Worm (Caenorhabditis elegans) whole organism, young adult: Measurements from ENCODE around the gene popl-1.

Experiments
- B0261.1 ChIP-seq: sonication (generic microtip); optimal IDR thresholded peaks from 2 replicates; lab custom pipeline; 2016; ENCODE audit warnings: mild to moderate bottlenecking, missing genetic modification characterization, moderate library complexity, missing compliant biosample characterization
- F22D6.2 ChIP-seq: sonication (generic microtip); optimal IDR thresholded peaks from 2 replicates; lab custom pipeline; 2016; ENCODE audit warnings: mild to moderate bottlenecking, missing genetic modification characterization, missing compliant biosample characterization
- T07F8.4 ChIP-seq: sonication (generic microtip); optimal IDR thresholded peaks from 2 replicates; lab custom pipeline; 2016; ENCODE audit warnings: mild to moderate bottlenecking, missing genetic modification characterization, moderate library complexity, missing compliant biosample characterization
- T26A5.8 ChIP-seq: sonication (generic microtip); optimal IDR thresholded peaks from 2 replicates; lab custom pipeline; 2016; ENCODE audit warnings: missing genetic modification characterization, missing compliant biosample characterization
- Y53G8AR.9 ChIP-seq: fragments of 200-800 bp; sonication (Bioruptor generic); conservative IDR thresholded peaks from 2 replicates; pipeline ENCODE4 v1.3.6; 2022; ENCODE audit warnings: missing genetic modification reagents, missing genetic modification characterization, missing compliant biosample characterization
- atf-7 ChIP-seq: sonication (generic microtip); optimal IDR thresholded peaks from 2 replicates; lab custom pipeline; 2017; ENCODE audit warnings: mild to moderate bottlenecking, missing genetic modification characterization, missing compliant biosample characterization
- attf-5 ChIP-seq: fragments of 200-800 bp; sonication (Bioruptor generic); optimal IDR thresholded peaks from 2 replicates; lab custom pipeline; 2018; ENCODE audit warnings: mild to moderate bottlenecking, missing genetic modification characterization, missing compliant biosample characterization
- attf-6 ChIP-seq: fragments of 200-800 bp; sonication (Bioruptor generic); IDR thresholded peaks from 2 replicates; pipeline ENCODE4 v1.3.6; 2022; ENCODE audit warnings: missing genetic modification reagents, missing genetic modification characterization, missing compliant biosample characterization
- ccch-3 ChIP-seq: fragments of 200-800 bp; sonication (Bioruptor generic); optimal IDR thresholded peaks from 2 replicates; lab custom pipeline; 2018; ENCODE audit warnings: mild to moderate bottlenecking, missing genetic modification characterization, missing compliant biosample characterization
- cebp-1 ChIP-seq, 2 experiments: fragments of 200-800 bp in 1 of 2; sonication (Bioruptor generic) in 1 of 2; sonication (generic microtip) in 1 of 2; IDR thresholded peaks in 1 of 2; optimal IDR thresholded peaks in 1 of 2; 2 replicates each; pipeline versions ENCODE4 v1.3.6 to Lab custom; 2017 to 2022; ENCODE audit warnings: missing compliant biosample characterization in 2 of 2, missing genetic modification characterization in 2 of 2, mild to moderate bottlenecking in 1 of 2, missing genetic modification reagents in 1 of 2, moderate library complexity in 1 of 2
- ceh-27 ChIP-seq: fragments of 200-800 bp; sonication (Bioruptor generic); optimal IDR thresholded peaks from 2 replicates; lab custom pipeline; 2018; ENCODE audit warnings: mild to moderate bottlenecking, missing genetic modification characterization, moderate library complexity, missing compliant biosample characterization
- ceh-40 ChIP-seq: fragments of 200-800 bp; sonication (Bioruptor generic); IDR thresholded peaks from 2 replicates; pipeline ENCODE4 v1.3.6; 2022; ENCODE audit warnings: missing genetic modification characterization, missing compliant biosample characterization
- ceh-91 ChIP-seq: fragments of 200-800 bp; sonication (Bioruptor generic); IDR thresholded peaks from 2 replicates; pipeline ENCODE4 v1.3.6; 2022; ENCODE audit warnings: missing genetic modification reagents, missing genetic modification characterization, missing compliant biosample characterization
- die-1 ChIP-seq: sonication (generic microtip); optimal IDR thresholded peaks from 2 replicates; lab custom pipeline; 2016; ENCODE audit warnings: missing genotype, mild to moderate bottlenecking, missing genetic modification characterization, missing compliant biosample characterization
- dpl-1 ChIP-seq: fragments of 150-350 bp; optimal IDR thresholded peaks from 2 replicates; lab custom pipeline; 2014; ENCODE audit warnings: missing biosample characterization, missing genetic modification reagents, missing genetic modification characterization
- egrh-3 ChIP-seq: fragments of 200-800 bp; sonication (Bioruptor generic); IDR thresholded peaks from 2 replicates; pipeline ENCODE4 v1.3.6; 2022; ENCODE audit warnings: missing genetic modification reagents, missing genetic modification characterization, missing compliant biosample characterization
- gei-17 ChIP-seq: fragments of 200-800 bp; sonication (Bioruptor generic); optimal IDR thresholded peaks from 2 replicates; lab custom pipeline; 2018; ENCODE audit warnings: mild to moderate bottlenecking, missing genetic modification characterization, missing compliant biosample characterization
- let-607 ChIP-seq, 2 experiments: fragments of 200-800 bp in 1 of 2; sonication (Bioruptor generic) in 1 of 2; sonication (generic microtip) in 1 of 2; optimal IDR thresholded peaks; 2 replicates each; lab custom pipeline; 2016 to 2018; ENCODE audit warnings: mild to moderate bottlenecking in 2 of 2, missing compliant biosample characterization in 2 of 2, missing genetic modification characterization in 2 of 2, moderate library complexity in 2 of 2, missing genotype in 1 of 2
- lin-35 ChIP-seq, 3 experiments: fragments of 150-350 bp in 2 of 3; sonication (generic microtip) in 1 of 3; optimal IDR thresholded peaks; 2 replicates each; lab custom pipeline; 2014 to 2018; ENCODE audit warnings: missing biosample characterization in 3 of 3, missing genetic modification characterization in 3 of 3, missing genetic modification reagents in 3 of 3
- lin-54 ChIP-seq: fragments of 200-800 bp; sonication (Bioruptor generic); optimal IDR thresholded peaks from 2 replicates; lab custom pipeline; 2018; ENCODE audit warnings: mild to moderate bottlenecking, missing genetic modification characterization, missing compliant biosample characterization
- mcd-1 ChIP-seq: fragments of 200-800 bp; sonication (Bioruptor generic); IDR thresholded peaks from 2 replicates; pipeline ENCODE4 v1.3.6; 2022; ENCODE audit warnings: missing genetic modification reagents, missing genetic modification characterization, missing compliant biosample characterization
- nfya-2 ChIP-seq: fragments of 200-800 bp; sonication (Bioruptor generic); IDR thresholded peaks from 2 replicates; pipeline ENCODE4 v1.3.6; 2022; ENCODE audit warnings: missing genetic modification reagents, missing genetic modification characterization, missing compliant biosample characterization
- nhr-80 ChIP-seq: sonication (generic microtip); optimal IDR thresholded peaks from 2 replicates; lab custom pipeline; 2016; ENCODE audit warnings: missing genetic modification characterization, missing compliant biosample characterization
- nhr-90 ChIP-seq: sonication (generic microtip); optimal IDR thresholded peaks from 2 replicates; lab custom pipeline; 2016; ENCODE audit warnings: missing genotype, mild to moderate bottlenecking, missing genetic modification characterization, missing compliant biosample characterization
- pha-4 ChIP-seq: fragments of 150-350 bp; sonication (generic microtip); optimal IDR thresholded peaks from 2 replicates; lab custom pipeline; 2014; ENCODE audit warnings: missing biosample characterization, missing genetic modification reagents, missing genetic modification characterization
- rcor-1 ChIP-seq: fragments of 200-800 bp; sonication (Bioruptor generic); IDR thresholded peaks from 2 replicates; pipeline ENCODE4 v1.3.6; 2022; ENCODE audit warnings: missing genetic modification reagents, missing genetic modification characterization, missing compliant biosample characterization
- sdz-38 ChIP-seq: sonication (generic microtip); optimal IDR thresholded peaks from 2 replicates; lab custom pipeline; 2016; ENCODE audit warnings: missing genotype, missing genetic modification characterization, missing compliant biosample characterization
- sea-2 ChIP-seq: fragments of 200-800 bp; sonication (Bioruptor generic); IDR thresholded peaks from 2 replicates; pipeline ENCODE4 v1.3.6; 2022; ENCODE audit warnings: missing genetic modification characterization, missing compliant biosample characterization
- somi-1 ChIP-seq: fragments of 200-800 bp; sonication (Bioruptor generic); optimal IDR thresholded peaks from 2 replicates; lab custom pipeline; 2018; ENCODE audit warnings: mild to moderate bottlenecking, missing genetic modification characterization, missing compliant biosample characterization
- tbx-9 ChIP-seq: sonication (generic microtip); optimal IDR thresholded peaks from 2 replicates; lab custom pipeline; 2016; ENCODE audit warnings: borderline replicate concordance, missing genetic modification characterization, inconsistent platforms, missing compliant biosample characterization
- tlf-1 ChIP-seq: fragments of 200-800 bp; sonication (Bioruptor generic); optimal IDR thresholded peaks from 2 replicates; lab custom pipeline; 2018; ENCODE audit warnings: mild to moderate bottlenecking, missing genetic modification characterization, missing compliant biosample characterization
- unc-130 ChIP-seq: sonication (generic microtip); optimal IDR thresholded peaks from 2 replicates; lab custom pipeline; 2016; ENCODE audit warnings: missing genetic modification reagents, missing genetic modification characterization, missing compliant biosample characterization
- unc-62 ChIP-seq: fragments of 150-350 bp; optimal IDR thresholded peaks from 2 replicates; lab custom pipeline; 2014; ENCODE audit warnings: missing biosample characterization, missing genetic modification reagents, missing genetic modification characterization
- xnd-1 ChIP-seq: sonication (generic microtip); optimal IDR thresholded peaks from 2 replicates; lab custom pipeline; 2016; ENCODE audit warnings: missing genotype, missing genetic modification reagents, missing genetic modification characterization, missing compliant biosample characterization
- ztf-25 ChIP-seq: fragments of 200-800 bp; sonication (Bioruptor generic); IDR thresholded peaks from 2 replicates; pipeline ENCODE4 v1.3.6; 2022; ENCODE audit warnings: missing genetic modification reagents, missing genetic modification characterization, missing compliant biosample characterization

The popl-1 gene

DNA sequence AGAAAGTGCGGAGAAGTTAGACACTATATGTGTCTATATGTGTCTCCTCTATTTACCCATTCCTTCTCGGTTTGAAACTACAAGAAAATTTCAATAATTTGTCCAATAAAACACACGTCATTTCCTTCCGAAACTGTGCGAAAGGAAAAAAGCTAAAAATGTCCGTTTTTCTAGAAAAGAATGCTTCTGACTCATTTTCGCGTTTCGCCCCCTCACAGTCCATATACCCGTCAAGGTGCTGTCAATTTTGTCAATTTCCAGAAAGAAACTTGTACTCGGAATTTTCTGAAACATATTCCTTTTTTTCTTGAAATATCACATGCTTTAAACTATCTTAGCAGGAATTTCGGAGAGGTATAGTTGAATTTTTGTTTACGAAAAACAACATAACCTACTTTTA lies 27.9 kb downstream of the popl-1 start:
- TF ChIP-seq nhr-80 (tag; lab: Kevin White, UChicago), result peak; percentile 49
- TF ChIP-seq tbx-9, result no peak
- TF ChIP-seq let-607 (tag; optimal IDR thresholded peaks at IDR 0.05; lab: Kevin White, UChicago), result peak in 1 of 2 experiments; percentile 37
- peak; percentile 81 for TF ChIP-seq unc-62 (GFP tag; lab: Kevin White, UChicago)

DNA sequence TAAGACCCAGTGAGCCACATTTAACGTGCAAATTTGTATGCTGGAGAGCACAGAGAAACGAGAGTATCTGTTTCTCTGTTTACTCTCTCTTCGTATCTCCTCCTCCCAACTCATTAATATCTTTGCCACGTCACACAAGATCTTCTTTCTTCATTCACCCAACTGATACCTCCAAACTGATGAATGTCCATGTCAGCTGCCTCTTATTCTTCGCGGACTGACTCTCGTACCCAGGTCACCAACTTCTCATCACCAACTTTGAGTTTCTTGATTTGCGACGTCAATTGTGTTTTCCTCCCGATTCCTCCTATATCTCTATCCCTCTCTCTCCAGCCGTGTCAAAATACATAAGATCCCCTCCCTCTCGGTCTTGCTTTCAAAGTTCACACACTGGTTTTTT lies 28.4 kb downstream of the popl-1 start:
- TF ChIP-seq pha-4 (tag; lab: Kevin White, UChicago) (no peak), rcor-1 (GFP tag; lab: Robert Waterston, UW) (no peak), ccch-3 (GFP tag; lab: Kevin White, UChicago) (no peak), somi-1 (GFP tag; lab: Kevin White, UChicago) (peak; percentile 33)

DNA sequence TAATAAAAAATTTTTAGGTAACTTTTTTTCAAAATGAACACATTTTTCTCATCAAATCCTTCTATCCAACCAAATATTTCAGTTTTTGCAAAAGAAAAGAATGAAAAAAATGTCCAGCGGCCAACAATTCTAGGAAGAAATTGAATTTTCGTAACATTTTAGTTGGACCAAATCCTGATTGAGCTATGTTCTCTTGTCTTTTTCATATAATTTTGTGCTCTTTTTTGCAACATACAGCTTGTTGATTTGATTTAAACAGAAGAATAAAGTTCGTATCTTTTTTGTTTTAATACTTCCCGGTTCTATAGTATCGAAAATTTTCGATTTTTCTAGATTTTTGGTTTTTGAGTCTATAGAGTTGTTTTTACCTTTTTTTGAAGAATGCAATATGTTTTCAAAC lies 31.3 kb downstream of the popl-1 start:
- TF ChIP-seq nfya-2 (GFP tag; lab: Robert Waterston, UW) (no peak), attf-5 (GFP tag; lab: Kevin White, UChicago) (no peak), T07F8.4 (tag; lab: Kevin White, UChicago) (no peak), nhr-90 (tag; lab: Kevin White, UChicago) (no peak), ceh-40 (no peak), ceh-27 (no peak), lin-54 (no peak), gei-17 (GFP tag; lab: Kevin White, UChicago) (no peak), egrh-3 (GFP tag; lab: Robert Waterston, UW) (no peak), sea-2 (no peak), ztf-25 (GFP tag; lab: Robert Waterston, UW) (no peak), ceh-91 (GFP tag; lab: Robert Waterston, UW) (no peak), Y53G8AR.9 (GFP tag; lab: Robert Waterston, UW) (no peak), T26A5.8 (tag; lab: Kevin White, UChicago) (no peak), unc-130 (GFP tag; lab: Kevin White, UChicago) (no peak)

DNA sequence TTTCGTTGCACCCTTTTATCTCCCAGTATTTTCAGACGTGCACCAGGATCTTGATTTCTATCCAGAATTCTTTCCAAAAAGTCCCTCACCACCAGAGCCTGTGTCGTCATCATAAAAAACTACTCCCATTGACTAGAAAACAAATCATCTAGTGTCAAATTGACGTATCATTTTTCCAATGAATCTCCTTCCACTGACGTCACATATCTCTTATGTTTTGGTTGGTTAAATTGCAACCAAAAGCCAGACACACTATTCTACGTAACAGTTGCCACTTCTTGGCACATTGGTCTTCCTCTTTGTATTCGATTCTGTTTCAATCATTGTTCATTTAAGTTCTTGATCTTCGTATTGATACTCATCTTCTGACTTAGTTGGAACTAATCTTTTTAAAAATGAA lies 32.6 kb downstream of the popl-1 start:
- TF ChIP-seq Y53G8AR.9 (GFP tag; lab: Robert Waterston, UW), result no peak
- TF ChIP-seq dpl-1 (GFP tag; lab: Kevin White, UChicago), result no peak
- no peak for TF ChIP-seq attf-5 (GFP tag; lab: Kevin White, UChicago)
- TF ChIP-seq unc-130 (GFP tag; lab: Kevin White, UChicago), result no peak
- no peak for TF ChIP-seq unc-62 (GFP tag; lab: Kevin White, UChicago)
- TF ChIP-seq lin-35 (GFP tag; optimal IDR thresholded peaks at IDR 0.05; lab: Kevin White, UChicago), result no peak
- no peak for TF ChIP-seq sdz-38 (tag; lab: Kevin White, UChicago)
- TF ChIP-seq attf-6, result no peak
- no peak for TF ChIP-seq die-1 (tag; lab: Kevin White, UChicago)
- TF ChIP-seq B0261.1, result no peak

DNA sequence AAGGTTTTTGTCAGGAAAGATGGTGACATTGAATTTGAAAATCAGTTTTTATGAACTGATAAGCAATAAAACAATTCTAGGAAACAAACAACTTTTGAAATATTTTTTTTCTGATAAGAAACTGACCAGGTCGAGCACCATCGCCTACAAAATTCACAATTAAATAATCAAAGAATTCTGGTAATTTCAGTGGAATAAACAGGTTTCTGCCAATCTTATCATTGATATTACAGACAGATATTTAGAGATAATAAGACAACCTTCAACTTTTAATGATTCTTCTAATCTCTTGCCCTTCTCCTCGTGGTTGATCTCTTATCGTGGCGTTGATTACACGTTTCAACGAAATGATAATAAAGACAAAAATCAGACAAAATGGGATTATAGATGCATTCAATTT lies 34.4 kb downstream of the popl-1 start:
- TF ChIP-seq nhr-80 (tag; lab: Kevin White, UChicago) (peak; percentile 82), F22D6.2 (tag; lab: Kevin White, UChicago) (peak; percentile 11), xnd-1 (tag; lab: Kevin White, UChicago) (no peak), tlf-1 (peak; percentile 10), atf-7 (peak; percentile 57), cebp-1 (GFP tag; IDR thresholded peaks at IDR 0.05; lab: Robert Waterston, UW) (no peak), cebp-1 (tag; optimal IDR thresholded peaks at IDR 0.05; lab: Kevin White, UChicago) (peak; percentile 19), let-607 (tag; optimal IDR thresholded peaks at IDR 0.05; lab: Kevin White, UChicago) (peak in 1 of 2 experiments; percentile 45), mcd-1 (GFP tag; lab: Robert Waterston, UW) (no peak), gei-17 (GFP tag; lab: Kevin White, UChicago) (no peak)
